Worm (Caenorhabditis elegans): ENCODE data around the gene pgm-3.

Gene pgm-3

DNA sequence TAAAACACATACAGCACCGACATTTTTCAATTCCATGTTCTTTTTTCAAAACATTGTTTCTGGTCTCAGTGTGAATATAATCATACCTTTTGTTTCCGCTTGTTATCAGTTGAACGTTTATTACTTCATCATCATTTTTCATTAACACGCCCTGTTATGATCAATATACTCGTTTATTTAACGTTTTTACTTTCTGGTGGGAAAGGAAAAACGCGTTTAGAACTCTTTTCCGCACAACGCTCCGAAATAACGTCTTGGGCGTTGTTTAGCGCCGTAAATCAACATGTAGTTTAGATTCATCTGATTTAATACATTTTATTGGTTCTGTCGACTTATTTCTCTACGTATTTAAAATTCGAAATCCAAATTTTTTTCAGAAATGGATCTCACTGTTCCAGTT is at the start of gene pgm-3:
Gene pgm-3, plus strand, starts transcription at position 378 of the 400 bp plus-strand sequence.
- TF ChIP-seq flt-1 (GFP tag; IDR thresholded peaks at IDR 0.05): no peak

DNA sequence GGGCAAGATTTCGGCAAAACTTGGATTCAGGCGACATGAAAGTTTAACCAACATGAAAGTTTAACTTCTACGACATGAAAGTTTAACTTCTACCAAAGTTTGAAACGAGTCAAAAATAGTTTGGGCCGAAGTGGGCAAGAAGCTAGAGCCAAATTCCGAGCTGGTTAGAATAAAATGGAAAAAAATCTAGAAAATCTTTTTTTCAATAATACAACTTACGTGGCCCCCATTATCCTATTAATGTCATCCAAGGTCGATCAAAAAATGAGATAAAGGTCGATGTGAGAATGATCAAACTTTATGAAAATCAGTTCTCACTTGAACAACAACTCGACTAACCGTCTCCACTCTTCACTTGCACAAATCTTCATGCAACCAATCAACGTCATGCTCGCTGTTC is 48.2 kb upstream of the pgm-3 start, which contains the start of gene F08B4.8:
Gene F08B4.8, plus strand, starts transcription at position 301 of the 400 bp plus-strand sequence.
- TF ChIP-seq ceh-36 (tag; optimal IDR thresholded peaks at IDR 0.05): no peak
- TF ChIP-seq tra-4 (tag; optimal IDR thresholded peaks at IDR 0.05): no peak
- TF ChIP-seq ets-7 (tag; optimal IDR thresholded peaks at IDR 0.05): no peak
- no peak for TF ChIP-seq tbx-37 (GFP tag; conservative IDR thresholded peaks at IDR 0.05)
- TF ChIP-seq ama-1 (optimal IDR thresholded peaks at IDR 0.05): no peak
- TF ChIP-seq pes-1 (GFP tag; IDR thresholded peaks at IDR 0.05): no peak
- no peak for TF ChIP-seq hmbx-1 (tag; optimal IDR thresholded peaks at IDR 0.05)
- no peak for TF ChIP-seq ceh-13 (GFP tag; optimal IDR thresholded peaks at IDR 0.05)
- TF ChIP-seq sea-1 (GFP tag; conservative IDR thresholded peaks at IDR 0.05): no peak

DNA sequence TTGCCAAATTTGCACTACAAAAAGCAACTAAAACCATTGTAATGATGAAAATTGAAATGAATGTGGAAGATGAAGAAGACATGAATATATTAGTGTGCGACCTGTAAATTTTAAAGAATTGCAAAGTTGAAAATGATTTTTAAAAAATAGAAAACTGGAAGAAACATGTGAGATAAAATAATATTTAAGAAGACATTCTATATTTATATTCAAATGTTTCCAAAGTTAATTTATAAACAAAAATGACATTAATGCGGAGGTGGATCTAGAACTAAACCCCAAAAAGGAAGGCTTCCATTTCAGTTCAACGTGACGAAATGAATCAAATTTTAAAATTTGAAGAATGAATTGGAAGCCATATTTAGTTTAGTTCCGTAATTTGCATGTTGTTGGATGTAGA is 46.3 kb upstream of the pgm-3 start, which contains the start of gene nlp-60:
Gene nlp-60, minus strand, starts transcription at position 101 of the 400 bp plus-strand sequence.
- TF ChIP-seq F13C5.2 (tag; optimal IDR thresholded peaks at IDR 0.05): no peak
- TF ChIP-seq flt-1 (GFP tag; IDR thresholded peaks at IDR 0.05): no peak
- no peak for TF ChIP-seq ama-1 (optimal IDR thresholded peaks at IDR 0.05)
- TF ChIP-seq hmg-4 (GFP tag; optimal IDR thresholded peaks at IDR 0.05): no peak
- no peak for TF ChIP-seq pes-1 (GFP tag; IDR thresholded peaks at IDR 0.05)
- TF ChIP-seq scrt-1 (GFP tag; IDR thresholded peaks at IDR 0.05): no peak
- TF ChIP-seq B0310.2 (tag; optimal IDR thresholded peaks at IDR 0.05): no peak
- TF ChIP-seq ceh-13 (GFP tag; optimal IDR thresholded peaks at IDR 0.05): no peak
- no peak for TF ChIP-seq ceh-36 (tag; optimal IDR thresholded peaks at IDR 0.05)
- no peak for TF ChIP-seq hmbx-1 (tag; optimal IDR thresholded peaks at IDR 0.05)
- no peak for TF ChIP-seq tra-4 (tag; optimal IDR thresholded peaks at IDR 0.05)
- TF ChIP-seq sea-1 (GFP tag; conservative IDR thresholded peaks at IDR 0.05): no peak
- no peak for TF ChIP-seq aly-1 (tag; optimal IDR thresholded peaks at IDR 0.05)
- TF ChIP-seq tbx-11 (GFP tag; IDR thresholded peaks at IDR 0.05): no peak
- no peak for TF ChIP-seq tbx-37 (GFP tag; conservative IDR thresholded peaks at IDR 0.05)
- TF ChIP-seq hnd-1 (tag; optimal IDR thresholded peaks at IDR 0.05): no peak
- no peak for TF ChIP-seq ets-7 (tag; optimal IDR thresholded peaks at IDR 0.05)

DNA sequence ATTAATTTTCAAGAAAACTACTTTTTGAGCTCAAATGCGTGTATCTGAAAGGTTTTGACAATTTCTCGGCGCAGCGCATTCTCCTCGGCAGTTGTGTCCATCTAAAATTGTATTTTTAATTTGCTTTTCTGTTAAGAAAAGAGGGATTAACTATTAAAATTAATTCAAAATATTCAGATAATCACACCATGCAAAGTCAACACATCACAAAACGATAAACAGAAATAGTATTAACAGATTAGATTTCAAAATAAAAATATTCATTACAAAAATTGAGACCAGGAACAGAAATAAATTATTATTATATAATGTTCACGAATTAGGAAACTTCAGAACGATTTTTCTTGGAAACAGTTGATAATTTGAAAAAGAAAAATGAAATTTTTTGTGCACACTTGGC is 39.0 kb upstream of the pgm-3 start, which contains the start of gene pole-2:
Gene pole-2, minus strand, starts transcription at position 101 of the 400 bp plus-strand sequence.
- no peak for TF ChIP-seq aly-1 (tag; optimal IDR thresholded peaks at IDR 0.05)
- no peak for TF ChIP-seq pes-1 (GFP tag; IDR thresholded peaks at IDR 0.05)
- no peak for TF ChIP-seq hmg-4 (GFP tag; optimal IDR thresholded peaks at IDR 0.05)
- TF ChIP-seq flt-1 (GFP tag; IDR thresholded peaks at IDR 0.05): no peak
- TF ChIP-seq tra-4 (tag; optimal IDR thresholded peaks at IDR 0.05): no peak
- TF ChIP-seq tbx-11 (GFP tag; IDR thresholded peaks at IDR 0.05): no peak

DNA sequence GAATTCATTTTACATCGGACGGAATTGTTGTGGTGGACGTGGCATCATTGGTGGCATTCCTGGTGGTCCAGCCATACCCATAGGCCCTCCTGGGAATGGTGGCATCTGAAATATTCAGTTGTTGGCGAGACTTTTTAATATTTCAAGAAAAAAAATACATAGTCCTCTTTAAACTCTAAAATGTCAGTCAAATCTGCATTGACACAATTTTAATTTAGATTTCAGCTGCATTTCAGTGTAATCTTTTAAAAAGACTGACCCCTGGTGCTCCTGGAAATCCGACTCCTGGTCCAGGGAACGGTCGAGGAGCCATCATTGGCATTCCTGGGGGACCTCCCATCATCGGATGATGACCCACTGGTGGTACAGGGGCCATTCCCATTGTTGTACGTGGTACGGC is 38.6 kb upstream of the pgm-3 start:
- TF ChIP-seq tbx-11 (GFP tag; IDR thresholded peaks at IDR 0.05): no peak
- no peak for TF ChIP-seq ceh-36 (tag; optimal IDR thresholded peaks at IDR 0.05)
- no peak for TF ChIP-seq tra-4 (tag; optimal IDR thresholded peaks at IDR 0.05)
- TF ChIP-seq ets-7 (tag; optimal IDR thresholded peaks at IDR 0.05): no peak
- TF ChIP-seq hmbx-1 (tag; optimal IDR thresholded peaks at IDR 0.05): no peak
- no peak for TF ChIP-seq sea-1 (GFP tag; conservative IDR thresholded peaks at IDR 0.05)
- TF ChIP-seq tbx-37 (GFP tag; conservative IDR thresholded peaks at IDR 0.05): no peak
- TF ChIP-seq pes-1 (GFP tag; IDR thresholded peaks at IDR 0.05): no peak
- TF ChIP-seq ceh-13 (GFP tag; optimal IDR thresholded peaks at IDR 0.05): no peak
- TF ChIP-seq ama-1 (optimal IDR thresholded peaks at IDR 0.05): no peak
- no peak for TF ChIP-seq hmg-4 (GFP tag; optimal IDR thresholded peaks at IDR 0.05)
- no peak for TF ChIP-seq aly-1 (tag; optimal IDR thresholded peaks at IDR 0.05)
- TF ChIP-seq B0310.2 (tag; optimal IDR thresholded peaks at IDR 0.05): no peak
- no peak for TF ChIP-seq scrt-1 (GFP tag; IDR thresholded peaks at IDR 0.05)
- TF ChIP-seq flt-1 (GFP tag; IDR thresholded peaks at IDR 0.05): no peak

DNA sequence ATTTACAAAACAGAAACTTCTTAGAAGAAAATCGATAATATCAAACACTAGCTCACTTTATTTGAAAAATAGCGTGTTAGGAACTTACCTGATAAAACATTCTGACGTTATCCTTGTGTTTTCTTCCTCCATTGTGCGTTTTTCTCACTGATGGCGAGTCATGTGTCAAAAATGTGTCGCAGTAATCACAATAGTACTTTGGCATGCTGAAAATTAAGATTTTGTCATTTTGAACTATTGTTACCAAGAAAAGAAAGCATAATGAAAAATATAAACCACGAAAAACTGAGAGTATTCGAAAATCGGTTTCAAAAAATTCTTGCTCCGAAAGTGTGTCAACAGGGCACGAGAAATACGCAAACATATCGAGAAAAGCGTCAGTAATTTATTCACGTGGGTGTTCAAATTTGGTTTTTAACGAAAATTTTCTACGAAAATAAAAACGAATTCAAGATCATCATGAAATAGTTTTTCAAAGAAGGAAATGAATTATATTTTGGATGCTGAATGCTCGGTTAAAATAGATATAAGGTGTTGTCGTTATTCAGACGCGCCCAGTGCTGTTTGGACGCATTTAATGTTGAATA is 37.8 kb upstream of the pgm-3 start, which contains the start of gene snrp-3:
Gene snrp-3, minus strand, starts transcription at position 206 of the 587 bp plus-strand sequence.
- TF ChIP-seq F13C5.2 (tag; optimal IDR thresholded peaks at IDR 0.05) (peak; percentile 41), hnd-1 (tag; optimal IDR thresholded peaks at IDR 0.05) (no peak)

DNA sequence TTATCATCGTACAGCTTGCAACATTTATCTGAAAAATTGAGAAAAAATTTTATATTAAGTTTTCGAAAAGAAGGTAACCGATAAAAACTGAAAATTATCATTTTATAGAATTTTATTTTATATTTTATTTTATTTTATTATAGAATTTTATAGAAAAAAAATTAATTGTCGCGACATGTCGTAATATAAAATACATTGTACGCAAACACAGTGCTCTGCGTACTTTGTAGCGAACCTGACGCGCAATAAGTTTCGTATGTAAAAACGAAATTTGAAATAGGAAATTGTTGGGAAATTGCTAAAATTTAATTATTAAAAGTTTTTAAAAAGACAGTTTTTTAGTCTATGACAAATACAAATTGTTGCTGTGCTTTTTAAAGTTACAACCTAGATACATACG is 34.0 kb upstream of the pgm-3 start, which contains the start of the genes hst-1 and ints-6:
Gene hst-1, minus strand, starts transcription at position 28 of the 400 bp plus-strand sequence.
Gene ints-6, plus strand, starts transcription at position 260 of the 400 bp plus-strand sequence.
- TF ChIP-seq ceh-13 (GFP tag; optimal IDR thresholded peaks at IDR 0.05): no peak
- TF ChIP-seq flt-1 (GFP tag; IDR thresholded peaks at IDR 0.05): no peak
- no peak for TF ChIP-seq sea-1 (GFP tag; conservative IDR thresholded peaks at IDR 0.05)

DNA sequence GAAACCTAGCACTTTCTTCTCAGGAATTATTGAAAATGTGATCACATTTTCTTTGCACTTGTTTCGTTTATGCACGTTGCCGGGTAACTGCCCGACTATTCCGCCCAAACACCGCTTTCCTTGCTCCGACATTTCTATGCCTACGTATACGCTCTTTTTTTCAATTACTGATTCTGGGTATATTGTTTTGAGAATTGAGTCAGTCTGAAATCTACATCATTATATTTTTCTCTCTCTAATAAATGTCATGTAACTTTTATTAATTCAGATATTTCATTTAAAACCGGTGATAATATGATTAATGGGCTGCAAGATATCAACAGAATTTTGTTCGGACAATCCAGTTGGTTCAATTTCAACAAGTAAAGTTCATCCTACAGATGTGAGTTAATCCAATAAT is 28.1 kb upstream of the pgm-3 start, which contains the start of gene ttll-11:
Gene ttll-11, plus strand, starts transcription at position 301 of the 400 bp plus-strand sequence.
- TF ChIP-seq hnd-1 (tag; optimal IDR thresholded peaks at IDR 0.05) (no peak), ceh-36 (tag; optimal IDR thresholded peaks at IDR 0.05) (no peak)

DNA sequence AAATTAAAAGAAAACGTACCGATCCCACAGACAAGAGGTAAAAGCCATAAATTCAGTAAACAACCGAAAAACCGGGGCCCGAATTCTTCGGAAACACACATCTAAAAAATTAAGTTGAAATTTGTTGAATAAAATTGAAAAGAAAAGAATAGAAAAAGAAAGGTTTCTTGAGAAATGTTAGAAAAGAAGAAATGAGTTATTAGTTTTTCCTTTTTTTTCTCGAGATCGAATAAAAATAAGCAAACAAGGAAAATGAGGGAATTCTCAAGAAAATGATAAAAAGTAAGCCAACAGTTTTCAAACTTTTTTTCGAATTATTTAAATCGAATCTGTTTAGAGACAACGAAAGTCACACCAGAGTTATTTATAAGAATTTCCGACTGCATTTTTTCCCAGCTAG is 20.0 kb upstream of the pgm-3 start, which contains the start of gene H23L24.4:
Gene H23L24.4, minus strand, starts transcription at position 101 of the 400 bp plus-strand sequence.
- no peak for TF ChIP-seq tbx-37 (GFP tag; conservative IDR thresholded peaks at IDR 0.05)
- TF ChIP-seq sea-1 (GFP tag; conservative IDR thresholded peaks at IDR 0.05): no peak
- TF ChIP-seq aly-1 (tag; optimal IDR thresholded peaks at IDR 0.05): no peak
- TF ChIP-seq flt-1 (GFP tag; IDR thresholded peaks at IDR 0.05): no peak
- TF ChIP-seq ets-7 (tag; optimal IDR thresholded peaks at IDR 0.05): no peak
- TF ChIP-seq tbx-11 (GFP tag; IDR thresholded peaks at IDR 0.05): no peak
- no peak for TF ChIP-seq hmbx-1 (tag; optimal IDR thresholded peaks at IDR 0.05)
- TF ChIP-seq tra-4 (tag; optimal IDR thresholded peaks at IDR 0.05): no peak
- TF ChIP-seq B0310.2 (tag; optimal IDR thresholded peaks at IDR 0.05): no peak
- TF ChIP-seq scrt-1 (GFP tag; IDR thresholded peaks at IDR 0.05): no peak
- no peak for TF ChIP-seq ama-1 (optimal IDR thresholded peaks at IDR 0.05)
- no peak for TF ChIP-seq ceh-36 (tag; optimal IDR thresholded peaks at IDR 0.05)
- no peak for TF ChIP-seq pes-1 (GFP tag; IDR thresholded peaks at IDR 0.05)
- TF ChIP-seq hmg-4 (GFP tag; optimal IDR thresholded peaks at IDR 0.05): no peak
- no peak for TF ChIP-seq F13C5.2 (tag; optimal IDR thresholded peaks at IDR 0.05)
- TF ChIP-seq ceh-13 (GFP tag; optimal IDR thresholded peaks at IDR 0.05): no peak

Measured in whole organism, early embryonic.